Worm (Caenorhabditis elegans): ENCODE data around the gene F28G4.2.

DNA sequence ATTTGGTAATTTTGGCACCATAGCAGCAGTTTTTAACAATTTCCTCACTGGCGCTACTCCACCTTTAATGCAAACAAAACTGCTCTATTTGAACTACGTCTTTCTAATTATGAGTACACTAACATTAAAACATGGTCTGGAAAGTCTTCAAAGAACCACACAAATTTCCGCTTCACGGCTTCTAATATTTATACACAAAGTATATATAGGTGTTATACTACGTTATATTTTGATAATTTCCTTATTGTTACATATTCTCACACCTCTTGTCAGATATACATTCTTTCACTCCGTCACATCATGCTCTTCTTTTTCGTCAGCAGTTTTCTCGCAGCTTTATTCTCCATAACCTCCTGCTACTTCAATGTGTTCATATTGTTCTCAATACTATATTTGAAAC is 18.2 kb upstream of the F28G4.2 start, which contains the start of gene srbc-82:
- TF ChIP-seq ceh-28 (tag; optimal IDR thresholded peaks at IDR 0.05) (no peak), daf-12 (tag; optimal IDR thresholded peaks at IDR 0.05) (no peak), egl-5 (tag; optimal IDR thresholded peaks at IDR 0.05) (no peak)
